Worm (Caenorhabditis elegans) whole organism, midembryonic: ENCODE results near the gene C11G10.1.

ENCODE experiments used
- cog-1 ChIP-seq: sonication (generic microtip); optimal IDR thresholded peaks from 2 replicates; lab custom pipeline; 2016; ENCODE audit warnings: missing genetic modification characterization, missing compliant biosample characterization
- flt-1 ChIP-seq: fragments of 200-800 bp; sonication (Bioruptor generic); IDR thresholded peaks from 2 replicates; pipeline ENCODE4 v1.3.6; 2022; ENCODE audit warnings: missing genetic modification characterization, missing compliant biosample characterization
- klf-2 ChIP-seq: fragments of 200-800 bp; sonication (Bioruptor generic); conservative IDR thresholded peaks from 2 replicates; pipeline ENCODE4 v1.3.6; 2022; ENCODE audit warnings: missing genetic modification reagents, missing genetic modification characterization, missing compliant biosample characterization
- ztf-29 ChIP-seq: fragments of 200-800 bp; sonication (Bioruptor generic); IDR thresholded peaks from 2 replicates; pipeline ENCODE4 v1.3.6; 2022; ENCODE audit warnings: missing genetic modification reagents, missing genetic modification characterization, missing compliant biosample characterization

The C11G10.1 gene

ce11 chrX:15107747-15108252 lies 50.7 kb downstream of the C11G10.1 start, which contains the start of gene mlt-9:
Gene mlt-9, minus strand, starts transcription at chrX:15107797.
- TF ChIP-seq klf-2, result 0 out of 2 replicates have a peak, but pooled peaks have one; percentile 6
- no peak for TF ChIP-seq flt-1 (GFP tag; lab: Robert Waterston, UW)
- TF ChIP-seq ztf-29 (GFP tag; lab: Robert Waterston, UW), result no peak
- no peak for TF ChIP-seq cog-1
